Fruit fly (Drosophila melanogaster): ENCODE measurements around the gene 5PtaseI.

The 5PtaseI gene

dm6 chr3R:25054451-25055188, 9.7 kb upstream of the 5PtaseI start, which contains the start of gene CG31109 (continued):
- peak; percentile 22 for TF ChIP-seq CG8944 (GFP tag; optimal IDR thresholded peaks at IDR 0.05)
- TF ChIP-seq ato (GFP tag; IDR thresholded peaks at IDR 0.05; ENCODE audit: partially characterized antibody): no peak
- peak; percentile 6 for TF ChIP-seq CG9817 (tag; optimal IDR thresholded peaks at IDR 0.05)
- no peak for TF ChIP-seq bab2 (GFP tag; optimal IDR thresholded peaks at IDR 0.05)
- no peak for TF ChIP-seq CG15073 (GFP tag; optimal IDR thresholded peaks at IDR 0.05)
- no peak for TF ChIP-seq CG10979 (tag; optimal IDR thresholded peaks at IDR 0.05)
- no peak for TF ChIP-seq dati (GFP tag; IDR thresholded peaks at IDR 0.05)
- no peak for TF ChIP-seq pan (optimal IDR thresholded peaks at IDR 0.05)
- TF ChIP-seq pan (GFP tag; optimal IDR thresholded peaks at IDR 0.05 in 1 of 2, IDR thresholded peaks at IDR 0.05 in 1 of 2): peak in 1 of 2 experiments; percentile 38
- no peak for TF ChIP-seq kni (GFP tag; optimal IDR thresholded peaks at IDR 0.05)
- no peak for TF ChIP-seq psq (GFP tag; optimal IDR thresholded peaks at IDR 0.05)
- TF ChIP-seq Hmr (GFP tag; optimal IDR thresholded peaks at IDR 0.05): peak; percentile 19
- no peak for TF ChIP-seq CrebB (tag; optimal IDR thresholded peaks at IDR 0.05)
- peak; percentile 31; the same call in 1 of the 2 replicates for TF ChIP-seq CG32532 (GFP tag; IDR thresholded peaks at IDR 0.05)
- TF ChIP-seq CG1603 (tag; optimal IDR thresholded peaks at IDR 0.05): peak; percentile 91
- TF ChIP-seq CG17361 (GFP tag; IDR thresholded peaks at IDR 0.05): peak; percentile 40; the same call in 1 of the 3 replicates
- peak; percentile 30 for TF ChIP-seq CG7987 (GFP tag; optimal IDR thresholded peaks at IDR 0.05)
- peak; percentile 7 for TF ChIP-seq Bteb2 (GFP tag; optimal IDR thresholded peaks at IDR 0.05)
- TF ChIP-seq CG1647 (GFP tag; optimal IDR thresholded peaks at IDR 0.05): no peak
- TF ChIP-seq CG15011 (GFP tag; optimal IDR thresholded peaks at IDR 0.05): no peak
- peak; percentile 37; the same call in 1 of the 2 replicates for TF ChIP-seq CG14014 (GFP tag; IDR thresholded peaks at IDR 0.05)
- no peak for TF ChIP-seq aop (GFP tag; IDR thresholded peaks at IDR 0.05)
- TF ChIP-seq CG13894 (tag; optimal IDR thresholded peaks at IDR 0.05): peak; percentile 42
- TF ChIP-seq otp (GFP tag; IDR thresholded peaks at IDR 0.05): no peak
- no peak for TF ChIP-seq CG11723 (GFP tag; optimal IDR thresholded peaks at IDR 0.05)
- TF ChIP-seq CG5953 (GFP tag; IDR thresholded peaks at IDR 0.05): no peak
- TF ChIP-seq pita (GFP tag; optimal IDR thresholded peaks at IDR 0.05): no peak
- TF ChIP-seq Fer3 (tag; optimal IDR thresholded peaks at IDR 0.05): peak; percentile 10
- no peak for TF ChIP-seq Sox102F (GFP tag; optimal IDR thresholded peaks at IDR 0.05)
- no peak for TF ChIP-seq tap (tag; optimal IDR thresholded peaks at IDR 0.05)
- TF ChIP-seq Fer2 (tag; optimal IDR thresholded peaks at IDR 0.05): no peak
- TF ChIP-seq D19A (tag; optimal IDR thresholded peaks at IDR 0.05): peak; percentile 1
- no peak for TF ChIP-seq ap (GFP tag; IDR thresholded peaks at IDR 0.05)
- TF ChIP-seq tgo (GFP tag; IDR thresholded peaks at IDR 0.05): no peak
- TF ChIP-seq twi (tag; optimal IDR thresholded peaks at IDR 0.05): peak; percentile 27
- peak; percentile 30 for TF ChIP-seq Six4 (GFP tag; optimal IDR thresholded peaks at IDR 0.05)
- no peak for TF ChIP-seq bcd (GFP tag; optimal IDR thresholded peaks at IDR 0.05)
- TF ChIP-seq CG12104 (GFP tag; optimal IDR thresholded peaks at IDR 0.05): no peak
- TF ChIP-seq Xbp1 (GFP tag; optimal IDR thresholded peaks at IDR 0.05): peak; percentile 20
- no peak for TF ChIP-seq Gsc (GFP tag; IDR thresholded peaks at IDR 0.05)
- TF ChIP-seq Rfx (GFP tag; IDR thresholded peaks at IDR 0.05): peak; percentile 51
- TF ChIP-seq ci (GFP tag; IDR thresholded peaks at IDR 0.05): peak; percentile 26; the same call in 1 of the 3 replicates
- TF ChIP-seq CG1529 (GFP tag; optimal IDR thresholded peaks at IDR 0.05): no peak
- TF ChIP-seq HLH3B (GFP tag; IDR thresholded peaks at IDR 0.05): no peak
- TF ChIP-seq CG5180 (GFP tag; optimal IDR thresholded peaks at IDR 0.05): no peak
- peak; percentile 46 for TF ChIP-seq CG15696 (tag; optimal IDR thresholded peaks at IDR 0.05)
- TF ChIP-seq CG3726 (GFP tag; IDR thresholded peaks at IDR 0.05): no peak
- no peak for TF ChIP-seq CG31388 (GFP tag; optimal IDR thresholded peaks at IDR 0.05)
- TF ChIP-seq chif (GFP tag; optimal IDR thresholded peaks at IDR 0.05): no peak
- TF ChIP-seq nom (GFP tag; optimal IDR thresholded peaks at IDR 0.05): peak; percentile 3
